Worm (Caenorhabditis elegans): Measurements from ENCODE around the gene Y37E11B.7.

Y37E11B.7 gene

ce11 chrIV:3599958-3600357 is at the start of gene Y37E11B.7:
Y37E11B.7 (minus strand) TSS chrIV:3600164.
- no peak for TF ChIP-seq ceh-31 (tag; optimal IDR thresholded peaks at IDR 0.05)
- no peak for TF ChIP-seq sdc-2 (tag; optimal IDR thresholded peaks at IDR 0.05)
- TF ChIP-seq Y22D7AL.16 (tag; optimal IDR thresholded peaks at IDR 0.05), result no peak
- TF ChIP-seq hlh-15 (tag; optimal IDR thresholded peaks at IDR 0.05), result no peak
- no peak for TF ChIP-seq pha-4 (tag; optimal IDR thresholded peaks at IDR 0.05)
- no peak for TF ChIP-seq ztf-16 (tag; optimal IDR thresholded peaks at IDR 0.05)
- no peak for TF ChIP-seq dve-1 (tag; optimal IDR thresholded peaks at IDR 0.05)
- no peak for TF ChIP-seq C38D4.7 (GFP tag; optimal IDR thresholded peaks at IDR 0.05)
- no peak for TF ChIP-seq hlh-6 (tag; optimal IDR thresholded peaks at IDR 0.05)
- no peak for TF ChIP-seq hlh-30 (tag; optimal IDR thresholded peaks at IDR 0.05; ENCODE audit: insufficient read depth)
- TF ChIP-seq pha-2 (tag; optimal IDR thresholded peaks at IDR 0.05), result no peak
- no peak for TF ChIP-seq ceh-9 (tag; optimal IDR thresholded peaks at IDR 0.05)
- no peak for TF ChIP-seq ceh-14 (tag; optimal IDR thresholded peaks at IDR 0.05)
- TF ChIP-seq pqm-1 (tag; optimal IDR thresholded peaks at IDR 0.05), result no peak

- TF ChIP-seq ceh-31 (tag; optimal IDR thresholded peaks at IDR 0.05) (no peak), pqm-1 (tag; optimal IDR thresholded peaks at IDR 0.05) (peak; percentile 2), elt-2 (tag; optimal IDR thresholded peaks at IDR 0.05) (peak; percentile 51), ceh-18 (tag; optimal IDR thresholded peaks at IDR 0.05) (peak; percentile 14), fax-1 (tag; optimal IDR thresholded peaks at IDR 0.05) (no peak), hlh-8 (tag; optimal IDR thresholded peaks at IDR 0.05) (no peak)
These were observed 48.8 kb upstream of the Y37E11B.7 start, which contains the start of gene CC8.2 for ce11 chrIV:3648634-3649240. CC8.2 (minus strand) TSS chrIV:3648684.

ce11 chrIV:3647551-3647950 is 47.6 kb upstream of the Y37E11B.7 start:
- no peak for TF ChIP-seq hlh-15 (tag; optimal IDR thresholded peaks at IDR 0.05)
- TF ChIP-seq rnt-1 (tag; optimal IDR thresholded peaks at IDR 0.05), result no peak
- TF ChIP-seq unc-55 (GFP tag; optimal IDR thresholded peaks at IDR 0.05), result peak; percentile 10
- TF ChIP-seq ceh-18 (tag; optimal IDR thresholded peaks at IDR 0.05), result peak; percentile 3
- TF ChIP-seq ceh-34 (tag; optimal IDR thresholded peaks at IDR 0.05), result no peak
- TF ChIP-seq ceh-48 (tag; optimal IDR thresholded peaks at IDR 0.05), result no peak

- TF ChIP-seq ceh-48 (tag; optimal IDR thresholded peaks at IDR 0.05), result no peak
- TF ChIP-seq elt-4 (tag; optimal IDR thresholded peaks at IDR 0.05), result peak; percentile 60
- TF ChIP-seq pat-9 (tag; optimal IDR thresholded peaks at IDR 0.05), result no peak
These were observed 46.6 kb upstream of the Y37E11B.7 start for ce11 chrIV:3646338-3647154.

- TF ChIP-seq ceh-30 (tag; optimal IDR thresholded peaks at IDR 0.05) (no peak), ets-4 (tag; optimal IDR thresholded peaks at IDR 0.05) (no peak), hlh-6 (tag; optimal IDR thresholded peaks at IDR 0.05) (no peak), gmeb-2 (tag; optimal IDR thresholded peaks at IDR 0.05) (no peak), pat-9 (tag; optimal IDR thresholded peaks at IDR 0.05) (no peak), hlh-13 (GFP tag; optimal IDR thresholded peaks at IDR 0.05) (no peak), elt-4 (tag; optimal IDR thresholded peaks at IDR 0.05) (no peak), unc-42 (tag; optimal IDR thresholded peaks at IDR 0.05) (no peak), ceh-31 (tag; optimal IDR thresholded peaks at IDR 0.05) (no peak), unc-3 (GFP tag; conservative IDR thresholded peaks at IDR 0.05) (no peak), unc-3 (tag; optimal IDR thresholded peaks at IDR 0.05) (no peak), odd-2 (tag; optimal IDR thresholded peaks at IDR 0.05) (no peak), K02D7.2 (tag; optimal IDR thresholded peaks at IDR 0.05) (no peak), hlh-15 (tag; optimal IDR thresholded peaks at IDR 0.05) (no peak), dve-1 (tag; optimal IDR thresholded peaks at IDR 0.05) (no peak), unc-55 (GFP tag; optimal IDR thresholded peaks at IDR 0.05) (no peak)
These were observed 45.5 kb upstream of the Y37E11B.7 start for ce11 chrIV:3645487-3645886.
